Fruit fly (Drosophila melanogaster) S2 (cell line): Measurements from ENCODE around the gene CG31233.

Experiments used
- CG8478 ChIP-seq: fragments of >200 bp; optimal IDR thresholded peaks from 2 replicates; lab custom pipeline; 2018
- CTCF ChIP-seq, 2 experiments: fragments of >200 bp; optimal IDR thresholded peaks; 2 replicates each; lab custom pipeline; 2018

dm6 chr3R:21726593-21726992 lies 23.1 kb upstream of the CG31233 start:
- TF ChIP-seq CG8478 (no peak), CTCF (optimal IDR thresholded peaks at IDR 0.05; lab: Kevin White, UChicago) (no peak)
